Worm (Caenorhabditis elegans) whole organism, mixed stage, embryonic: ENCODE data around the gene K07D4.6.
"Not testable (repeated sequence)": the region's sequence is repeated elsewhere in the genome, so short reads cannot be mapped to it uniquely, and the experiment has no call there.

ENCODE experiments used
- blmp-1 ChIP-seq: fragments of 150-350 bp; optimal IDR thresholded peaks from 2 replicates; lab custom pipeline; 2014; ENCODE audit warnings: missing biosample characterization, missing genetic modification characterization
- elt-3 ChIP-seq: fragments of 150-350 bp; optimal IDR thresholded peaks from 2 replicates; lab custom pipeline; 2014; ENCODE audit warnings: missing biosample characterization, missing genetic modification characterization
- ham-2 ChIP-seq: fragments of 200-800 bp; sonication (Bioruptor generic); optimal IDR thresholded peaks from 2 replicates; lab custom pipeline; 2018; ENCODE audit warnings: mild to moderate bottlenecking, missing genetic modification characterization, missing compliant biosample characterization
- hlh-1 ChIP-seq: fragments of 150-350 bp; optimal IDR thresholded peaks from 2 replicates; lab custom pipeline; 2014; ENCODE audit warnings: missing biosample characterization, missing genetic modification reagents, missing genetic modification characterization
- lin-13 ChIP-seq: fragments of 150-350 bp; optimal IDR thresholded peaks from 2 replicates; lab custom pipeline; 2014; ENCODE audit warnings: missing biosample characterization, missing genetic modification characterization
- lsy-2 ChIP-seq: fragments of 150-350 bp; optimal IDR thresholded peaks from 2 replicates; lab custom pipeline; 2014; ENCODE audit warnings: missing biosample characterization, missing genetic modification characterization
- nhr-12 ChIP-seq: fragments of 150-350 bp; optimal IDR thresholded peaks from 2 replicates; lab custom pipeline; 2014; ENCODE audit warnings: missing biosample characterization, missing genetic modification characterization
- nhr-237 ChIP-seq: fragments of 150-350 bp; optimal IDR thresholded peaks from 2 replicates; lab custom pipeline; 2014; ENCODE audit warnings: missing biosample characterization, missing genetic modification characterization
- nhr-76 ChIP-seq: sonication (generic microtip); optimal IDR thresholded peaks from 2 replicates; lab custom pipeline; 2017; ENCODE audit warnings: missing biosample characterization, missing genetic modification characterization
- snpc-4 ChIP-seq: fragments of 150-350 bp; optimal IDR thresholded peaks from 2 replicates; lab custom pipeline; 2014; ENCODE audit warnings: missing biosample characterization, missing genetic modification characterization
- unc-39 ChIP-seq: fragments of 150-350 bp; optimal IDR thresholded peaks from 2 replicates; lab custom pipeline; 2014; ENCODE audit warnings: missing biosample characterization, missing genetic modification characterization
- unc-62 ChIP-seq: fragments of 150-350 bp; optimal IDR thresholded peaks from 2 replicates; lab custom pipeline; 2014; ENCODE audit warnings: missing biosample characterization, missing genetic modification reagents, missing genetic modification characterization
- ztf-11 ChIP-seq: fragments of 150-350 bp; optimal IDR thresholded peaks from 2 replicates; lab custom pipeline; 2014; ENCODE audit warnings: missing biosample characterization, missing genetic modification characterization

DNA sequence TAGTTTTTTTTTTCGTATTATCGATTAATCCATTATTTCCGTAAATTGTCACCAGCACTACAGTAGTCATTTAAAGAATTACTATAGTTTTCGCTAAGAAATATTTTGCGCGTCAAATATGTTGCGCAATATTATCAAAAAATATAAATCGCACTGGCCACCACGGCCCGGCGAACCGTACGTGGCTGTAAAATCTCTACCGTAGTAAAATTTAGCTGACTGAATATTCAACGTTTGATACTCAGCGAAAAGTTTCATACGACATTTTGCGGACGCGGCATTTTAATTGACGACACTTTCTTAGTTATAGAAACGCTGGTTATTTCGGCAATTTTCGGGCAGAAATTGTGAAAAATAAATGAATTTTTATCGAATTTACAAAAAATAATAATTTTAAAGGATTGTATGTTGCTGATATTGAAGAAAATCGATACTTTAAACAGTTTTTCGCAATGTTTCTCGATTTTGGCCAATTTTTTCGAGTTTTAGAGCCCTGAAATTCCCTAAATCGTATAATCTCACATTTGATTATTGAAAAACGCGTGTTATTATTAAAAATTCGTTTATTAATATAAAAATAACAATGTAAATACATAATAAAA lies 29.4 kb upstream of the K07D4.6 start:
- not testable (repeated sequence) for TF ChIP-seq lin-13; nhr-237 (tag; lab: Kevin White, UChicago); unc-62 (GFP tag; lab: Kevin White, UChicago); snpc-4 (tag; lab: Kevin White, UChicago); ham-2 (GFP tag; lab: Kevin White, UChicago); unc-39 (tag; lab: Kevin White, UChicago); nhr-12 (tag; lab: Kevin White, UChicago); ztf-11 (tag; lab: Kevin White, UChicago); elt-3 (tag; lab: Kevin White, UChicago); nhr-76 (tag; lab: Kevin White, UChicago); hlh-1 (tag; lab: Kevin White, UChicago); blmp-1 (tag; lab: Kevin White, UChicago)
- peak; percentile 50 for TF ChIP-seq lsy-2 (tag; lab: Kevin White, UChicago)
